Worm (Caenorhabditis elegans): ENCODE data around the gene T04A8.7.
A peak's percentile ranks its signal among the peaks of the same experiment; 100 is the strongest.

T04A8.7 gene

DNA sequence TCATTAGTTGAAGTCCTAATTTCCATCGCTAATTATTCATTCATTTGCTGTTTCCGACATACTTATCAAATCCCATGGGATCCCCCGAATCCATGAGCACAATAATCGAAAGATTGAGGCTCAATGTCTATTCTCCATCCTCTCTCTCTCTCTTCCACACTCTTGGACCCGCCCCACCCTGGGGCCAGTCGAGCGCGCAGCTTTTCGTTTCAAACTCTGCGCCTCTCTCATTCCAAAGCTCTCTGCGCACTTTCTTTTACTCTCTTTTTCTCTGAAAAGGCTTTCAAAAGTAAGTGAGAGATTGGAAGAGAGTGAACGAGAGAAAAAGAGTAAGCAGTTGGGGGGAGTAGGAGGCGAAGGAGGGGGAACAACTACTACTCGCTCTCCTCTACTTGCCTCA is 26.6 kb downstream of the T04A8.7 start, which contains the start of gene acy-1:
TSS of gene acy-1 (plus strand) at position 346 of the 400 bp plus-strand sequence.
- TF ChIP-seq nhr-42 (GFP tag; IDR thresholded peaks at IDR 0.05) (no peak), lsy-2 (tag; optimal IDR thresholded peaks at IDR 0.05) (peak; percentile 66 to 84), egl-27 (tag; optimal IDR thresholded peaks at IDR 0.05) (no peak), pqm-1 (tag; optimal IDR thresholded peaks at IDR 0.05) (no peak), set-16 (GFP tag; IDR thresholded peaks at IDR 0.05) (peak; percentile 61), jun-1 (tag; optimal IDR thresholded peaks at IDR 0.05) (no peak), dmd-6 (GFP tag; IDR thresholded peaks at IDR 0.05) (peak; percentile 28; the same call in 1 of the 2 replicates), ceh-28 (tag; optimal IDR thresholded peaks at IDR 0.05) (no peak), daf-12 (tag; optimal IDR thresholded peaks at IDR 0.05) (no peak), arid-1 (GFP tag; conservative IDR thresholded peaks at IDR 0.05) (no peak), saeg-2 (GFP tag; IDR thresholded peaks at IDR 0.05) (no peak), pha-4 (GFP tag; IDR thresholded peaks at IDR 0.05) (no peak), pha-4 (tag; optimal IDR thresholded peaks at IDR 0.05) (peak; percentile 14), nhr-48 (tag; optimal IDR thresholded peaks at IDR 0.05) (no peak), Y5F2A.4 (GFP tag; optimal IDR thresholded peaks at IDR 0.05) (no peak), ceh-32 (tag; optimal IDR thresholded peaks at IDR 0.05; ENCODE audit: poor library complexity) (no peak), mep-1 (tag; optimal IDR thresholded peaks at IDR 0.05) (peak; percentile 74), aha-1 (tag) (peak; percentile 95), nhr-10 (tag; optimal IDR thresholded peaks at IDR 0.05) (no peak), T26A8.4 (GFP tag; IDR thresholded peaks at IDR 0.05) (no peak), F49E8.2 (tag; optimal IDR thresholded peaks at IDR 0.05; ENCODE audit: borderline replicate concordance) (no peak), T20F7.1 (GFP tag; optimal IDR thresholded peaks at IDR 0.05) (no peak), fkh-10 (GFP tag; optimal IDR thresholded peaks at IDR 0.05) (peak; percentile 83), hif-1 (tag; optimal IDR thresholded peaks at IDR 0.05) (peak in 1 of 2 experiments; percentile 10), ceh-82 (tag; optimal IDR thresholded peaks at IDR 0.05) (no peak), spr-1 (tag; optimal IDR thresholded peaks at IDR 0.05) (no peak), lin-13 (GFP tag; optimal IDR thresholded peaks at IDR 0.05) (peak; percentile 19), ama-1 (optimal IDR thresholded peaks at IDR 0.05) (no peak), zip-11 (GFP tag; IDR thresholded peaks at IDR 0.05) (no peak), ctbp-1 (GFP tag; IDR thresholded peaks at IDR 0.05) (peak; percentile 70), dpl-1 (GFP tag; optimal IDR thresholded peaks at IDR 0.05) (peak; percentile 58), spr-3 (GFP tag; optimal IDR thresholded peaks at IDR 0.05) (no peak), mes-2 (tag; optimal IDR thresholded peaks at IDR 0.05; ENCODE audit: poor library complexity, severe bottlenecking) (peak; percentile 45), F37D6.2 (tag; optimal IDR thresholded peaks at IDR 0.05) (peak; percentile 42), dmd-8 (GFP tag; IDR thresholded peaks at IDR 0.05) (0 out of 2 replicates have a peak, but pooled peaks have one; percentile 48), zag-1 (tag; optimal IDR thresholded peaks at IDR 0.05) (no peak), attf-4 (tag; optimal IDR thresholded peaks at IDR 0.05) (no peak), egl-43 (GFP tag; IDR thresholded peaks at IDR 0.05) (0 out of 2 replicates have a peak, but pooled peaks have one; percentile 34), F26F4.8 (GFP tag; conservative IDR thresholded peaks at IDR 0.05) (no peak), madf-9 (GFP tag; conservative IDR thresholded peaks at IDR 0.05) (no peak), mdl-1 (tag; optimal IDR thresholded peaks at IDR 0.05) (peak in 1 of 2 experiments; percentile 30), zfp-2 (tag; optimal IDR thresholded peaks at IDR 0.05) (no peak), nhr-11 (tag; optimal IDR thresholded peaks at IDR 0.05) (peak; percentile 79), snpc-1.2 (GFP tag; IDR thresholded peaks at IDR 0.05) (no peak), rbr-2 (tag; optimal IDR thresholded peaks at IDR 0.05) (peak; percentile 76), zfp-3 (GFP tag; conservative IDR thresholded peaks at IDR 0.05) (no peak), hmg-1.1 (GFP tag; IDR thresholded peaks at IDR 0.05) (peak; percentile 79), lin-38 (GFP tag; IDR thresholded peaks at IDR 0.05) (peak; percentile 65), mdt-29 (GFP tag; IDR thresholded peaks at IDR 0.05) (no peak), hlh-11 (tag; optimal IDR thresholded peaks at IDR 0.05) (peak; percentile 60), daf-16 (GFP tag; optimal IDR thresholded peaks at IDR 0.05) (peak in 1 of 2 experiments; percentile 14), daf-16 (tag; optimal IDR thresholded peaks at IDR 0.05) (no peak), nhr-77 (tag; optimal IDR thresholded peaks at IDR 0.05) (no peak)

Data from whole organism, L4 larva.